Fruit fly (Drosophila melanogaster) whole organism, embryonic: ENCODE measurements around the gene Alg11.
A peak's percentile ranks its signal among the peaks of the same experiment; 100 is the strongest.

Experiments
- CG10321 ChIP-seq: fragments of 200-800 bp; sonication (Bioruptor generic); IDR thresholded peaks from 2 replicates; pipeline ENCODE4 v1.3.6; 2022; ENCODE audit warnings: missing biosample characterization, missing genetic modification characterization
- CG11695 ChIP-seq: fragments of 200-800 bp; sonication (Bioruptor generic); IDR thresholded peaks from 3 replicates; pipeline ENCODE4 v1.3.6; 2022; ENCODE audit warnings: missing biosample characterization, missing genetic modification characterization
- CG14710 ChIP-seq: fragments of 200-800 bp; sonication (Bioruptor generic); optimal IDR thresholded peaks from 3 replicates; lab custom pipeline; 2019; ENCODE audit warnings: missing biosample characterization, mild to moderate bottlenecking, missing genetic modification characterization, moderate library complexity
- CG15479 ChIP-seq: fragments of 200-800 bp; sonication (Bioruptor generic); optimal IDR thresholded peaks from 3 replicates; lab custom pipeline; 2019; ENCODE audit warnings: missing biosample characterization, mild to moderate bottlenecking, missing genetic modification characterization, moderate library complexity
- CG15696 ChIP-seq: fragments of 200-800 bp; sonication (Bioruptor generic); optimal IDR thresholded peaks from 2 replicates; lab custom pipeline; 2019; ENCODE audit warnings: missing biosample characterization, mild to moderate bottlenecking, missing genetic modification characterization, moderate library complexity
- CG1602 ChIP-seq: fragments of 200-800 bp; sonication (Bioruptor generic); optimal IDR thresholded peaks from 3 replicates; lab custom pipeline; 2016; ENCODE audit warnings: missing biosample characterization, missing genetic modification characterization
- CG16815 ChIP-seq: fragments of 200-800 bp; sonication (Bioruptor generic); optimal IDR thresholded peaks from 3 replicates; lab custom pipeline; 2017; ENCODE audit warnings: missing biosample characterization, mild to moderate bottlenecking, missing genetic modification characterization
- CG18262 ChIP-seq: fragments of 200-800 bp; optimal IDR thresholded peaks from 3 replicates; lab custom pipeline; 2019; ENCODE audit warnings: missing biosample characterization, mild to moderate bottlenecking, missing genetic modification characterization, moderate library complexity
- CG1832 ChIP-seq: fragments of 200-800 bp; sonication (Bioruptor generic); optimal IDR thresholded peaks from 2 replicates; lab custom pipeline; 2017; ENCODE audit warnings: missing biosample characterization, mild to moderate bottlenecking, missing genetic modification characterization, inconsistent platforms
- CG2712 ChIP-seq: fragments of 200-800 bp; optimal IDR thresholded peaks from 3 replicates; lab custom pipeline; 2019; ENCODE audit warnings: missing biosample characterization, mild to moderate bottlenecking, missing genetic modification characterization, moderate library complexity
- CG32772 ChIP-seq: fragments of 200-800 bp; sonication (Bioruptor generic); IDR thresholded peaks from 2 replicates; pipeline ENCODE4 v1.3.6; 2022; ENCODE audit warnings: missing biosample characterization, missing genetic modification characterization
- CG33213 ChIP-seq: fragments of 200-800 bp; sonication (Bioruptor generic); optimal IDR thresholded peaks from 3 replicates; lab custom pipeline; 2016; ENCODE audit warnings: missing biosample characterization, missing genetic modification characterization
- CG34224 ChIP-seq: fragments of 200-800 bp; sonication (Bioruptor generic); IDR thresholded peaks from 3 replicates; pipeline ENCODE4 v1.3.6; 2022; ENCODE audit warnings: missing biosample characterization, missing genetic modification characterization; ENCODE audit not compliant: partially characterized antibody
- CG43689 ChIP-seq: fragments of 200-800 bp; sonication (Bioruptor generic); IDR thresholded peaks from 2 replicates; pipeline ENCODE4 v1.3.6; 2022; ENCODE audit warnings: missing biosample characterization, missing genetic modification characterization
- CG4707 ChIP-seq: fragments of 200-800 bp; sonication (Bioruptor generic); optimal IDR thresholded peaks from 2 replicates; lab custom pipeline; 2018; ENCODE audit warnings: missing biosample characterization, mild to moderate bottlenecking, missing genetic modification characterization, moderate library complexity
- CG6272 ChIP-seq: fragments of 200-800 bp; sonication (Bioruptor generic); IDR thresholded peaks from 2 replicates; pipeline ENCODE4 v1.3.6; 2022; ENCODE audit warnings: missing biosample characterization, missing genetic modification characterization
- CG6813 ChIP-seq: fragments of 200-800 bp; sonication (Bioruptor generic); optimal IDR thresholded peaks from 2 replicates; lab custom pipeline; 2017; ENCODE audit warnings: missing biosample characterization, missing genetic modification characterization, mild to moderate bottlenecking, moderate library complexity, missing genetic modification reagents
- CG8478 ChIP-seq: fragments of >200 bp; optimal IDR thresholded peaks from 2 replicates; lab custom pipeline; 2018
- Dref ChIP-seq: fragments of 200-800 bp; sonication (Bioruptor generic); IDR thresholded peaks from 2 replicates; pipeline ENCODE4 v1.3.6; 2022; ENCODE audit warnings: missing biosample characterization, missing genetic modification characterization
- Elba2 ChIP-seq: fragments of 200-800 bp; sonication (Bioruptor generic); optimal IDR thresholded peaks from 3 replicates; lab custom pipeline; 2016; ENCODE audit warnings: missing biosample characterization, missing genetic modification characterization
- Hey ChIP-seq: fragments of 200-800 bp; sonication (Bioruptor generic); optimal IDR thresholded peaks from 3 replicates; lab custom pipeline; 2018; ENCODE audit warnings: missing biosample characterization, mild to moderate bottlenecking, missing genetic modification characterization
- Kr ChIP-seq: fragments of 200-800 bp; sonication (Bioruptor generic); optimal IDR thresholded peaks from 2 replicates; lab custom pipeline; 2017; ENCODE audit warnings: missing biosample characterization, mild to moderate bottlenecking, missing genetic modification characterization
- Med ChIP-seq: fragments of 200-800 bp; sonication (Bioruptor generic); peaks from one replicate; lab custom pipeline; 2016; ENCODE audit warnings: missing biosample characterization, missing genetic modification characterization, mild to moderate bottlenecking, inconsistent platforms, moderate library complexity
- Myb ChIP-seq: fragments of 200-800 bp; sonication (Bioruptor generic); optimal IDR thresholded peaks from 2 replicates; lab custom pipeline; 2016; ENCODE audit warnings: missing biosample characterization, missing genetic modification characterization
- Nf-YB ChIP-seq: fragments of 200-800 bp; sonication (Bioruptor generic); optimal IDR thresholded peaks from 3 replicates; lab custom pipeline; 2019; ENCODE audit warnings: missing biosample characterization, mild to moderate bottlenecking, missing genetic modification characterization, moderate library complexity
- Oli ChIP-seq: fragments of 200-800 bp; sonication (Bioruptor generic); optimal IDR thresholded peaks from 2 replicates; lab custom pipeline; 2018; ENCODE audit warnings: missing biosample characterization, mild to moderate bottlenecking, missing genetic modification characterization, moderate library complexity
- Stat92E ChIP-seq, 3 experiments: fragments of >200 bp in 2 of 3; fragments of 200-800 bp in 1 of 3; sonication (Bioruptor generic) in 1 of 3; optimal IDR thresholded peaks; 2 replicates each; lab custom pipeline; 2017 to 2019; ENCODE audit warnings: missing biosample characterization in 3 of 3, missing genetic modification characterization in 3 of 3, mild to moderate bottlenecking in 1 of 3, moderate library complexity in 1 of 3
- Trl ChIP-seq, 3 experiments: fragments of >200 bp in 2 of 3; fragments of 200-800 bp in 1 of 3; sonication (Bioruptor generic) in 1 of 3; optimal IDR thresholded peaks; 2 replicates in 1 of 3; 3 replicates in 2 of 3; lab custom pipeline; 2016 to 2017; ENCODE audit warnings: missing biosample characterization in 1 of 3, missing genetic modification characterization in 1 of 3
- Vsx1 ChIP-seq: fragments of 200-800 bp; sonication (Bioruptor generic); optimal IDR thresholded peaks from 2 replicates; lab custom pipeline; 2017; ENCODE audit warnings: missing biosample characterization, mild to moderate bottlenecking, missing genetic modification characterization, missing genetic modification reagents
- cad ChIP-seq: fragments of >200 bp; optimal IDR thresholded peaks from 2 replicates; lab custom pipeline; 2017; ENCODE audit warnings: missing biosample characterization, missing genetic modification characterization
- dmrt11E ChIP-seq: fragments of 200-800 bp; sonication (Bioruptor generic); optimal IDR thresholded peaks from 3 replicates; lab custom pipeline; 2018; ENCODE audit warnings: missing biosample characterization, mild to moderate bottlenecking, missing genetic modification characterization, moderate library complexity
- fd3F ChIP-seq: fragments of 200-800 bp; sonication (Bioruptor generic); optimal IDR thresholded peaks from 2 replicates; lab custom pipeline; 2018; ENCODE audit warnings: missing biosample characterization, mild to moderate bottlenecking, missing genetic modification characterization, moderate library complexity
- gem ChIP-seq: fragments of 200-800 bp; sonication (Bioruptor generic); optimal IDR thresholded peaks from 2 replicates; lab custom pipeline; 2019; ENCODE audit warnings: missing biosample characterization, mild to moderate bottlenecking, missing genetic modification characterization, moderate library complexity
- gro ChIP-seq: fragments of 200-800 bp; sonication (Bioruptor generic); optimal IDR thresholded peaks from 2 replicates; lab custom pipeline; 2016; ENCODE audit warnings: missing biosample characterization, missing genetic modification characterization
- hkb ChIP-seq, 2 experiments: fragments of 200-800 bp in 1 of 2; fragments of >200 bp in 1 of 2; sonication (Bioruptor generic) in 1 of 2; IDR thresholded peaks in 1 of 2; optimal IDR thresholded peaks in 1 of 2; 2 replicates each; pipeline versions ENCODE4 v1.3.6 to Lab custom; 2017 to 2022; ENCODE audit warnings: missing biosample characterization in 1 of 2, missing genetic modification characterization in 1 of 2
- lov ChIP-seq, 2 experiments: fragments of 200-800 bp in 1 of 2; fragments of >200 bp in 1 of 2; sonication (Bioruptor generic) in 1 of 2; IDR thresholded peaks in 1 of 2; optimal IDR thresholded peaks in 1 of 2; 2 replicates in 1 of 2; 3 replicates in 1 of 2; pipeline versions ENCODE4 v1.3.6 to Lab custom; 2017 to 2022; ENCODE audit warnings: missing biosample characterization in 1 of 2, missing genetic modification characterization in 1 of 2
- nerfin-1 ChIP-seq: fragments of 200-800 bp; sonication (Bioruptor generic); optimal IDR thresholded peaks from 3 replicates; lab custom pipeline; 2019; ENCODE audit warnings: missing biosample characterization, mild to moderate bottlenecking, missing genetic modification characterization, moderate library complexity
- nom ChIP-seq: fragments of 200-800 bp; sonication (Bioruptor generic); optimal IDR thresholded peaks from 2 replicates; lab custom pipeline; 2017; ENCODE audit warnings: missing biosample characterization, missing genetic modification characterization, mild to moderate bottlenecking, moderate library complexity, missing genetic modification reagents
- odd ChIP-seq: fragments of 200-800 bp; sonication (Bioruptor generic); optimal IDR thresholded peaks from 2 replicates; lab custom pipeline; 2017; ENCODE audit warnings: missing biosample characterization, mild to moderate bottlenecking, missing genetic modification characterization
- peb ChIP-seq: fragments of 200-800 bp; sonication (Bioruptor generic); IDR thresholded peaks from 2 replicates; pipeline ENCODE4 v1.3.6; 2022; ENCODE audit warnings: missing biosample characterization, missing genetic modification characterization
- psq ChIP-seq: fragments of 200-800 bp; sonication (Bioruptor generic); optimal IDR thresholded peaks from 2 replicates; lab custom pipeline; 2017; ENCODE audit warnings: missing biosample characterization, missing genetic modification characterization
- ranshi ChIP-seq: fragments of 200-800 bp; sonication (Bioruptor generic); IDR thresholded peaks from 2 replicates; pipeline ENCODE4 v1.3.6; 2022; ENCODE audit warnings: missing biosample characterization, missing genetic modification characterization
- sens ChIP-seq: fragments of 200-800 bp; sonication (Bioruptor generic); peaks from one replicate; lab custom pipeline; 2016; ENCODE audit warnings: missing biosample characterization, missing genetic modification characterization
- seq ChIP-seq: fragments of 200-800 bp; sonication (Bioruptor generic); IDR thresholded peaks from 2 replicates; pipeline ENCODE4 v1.3.6; 2022; ENCODE audit warnings: missing biosample characterization, missing genetic modification characterization
- sisA ChIP-seq: fragments of 200-800 bp; sonication (Bioruptor generic); IDR thresholded peaks from 2 replicates; pipeline ENCODE4 v1.3.6; 2022; ENCODE audit warnings: missing biosample characterization, missing genetic modification characterization
- sna ChIP-seq: fragments of 200-800 bp; sonication (Bioruptor generic); IDR thresholded peaks from 2 replicates; pipeline ENCODE4 v1.3.6; 2022; ENCODE audit warnings: missing biosample characterization, missing genetic modification characterization; ENCODE audit not compliant: partially characterized antibody
- tio ChIP-seq: fragments of 200-800 bp; sonication (Bioruptor generic); optimal IDR thresholded peaks from 2 replicates; lab custom pipeline; 2017; ENCODE audit warnings: missing biosample characterization, missing genetic modification characterization, inconsistent platforms
- vvl ChIP-seq: fragments of 200-800 bp; sonication (Bioruptor generic); IDR thresholded peaks from 2 replicates; pipeline ENCODE4 v1.3.6; 2022; ENCODE audit warnings: missing biosample characterization, missing genetic modification characterization
- yki ChIP-seq: fragments of >200 bp; optimal IDR thresholded peaks from 3 replicates; lab custom pipeline; 2018

Gene Alg11

dm6 chr3L:21584683-21585082 lies 40.9 kb upstream of the Alg11 start (continued):
- TF ChIP-seq CG43689 (GFP tag; lab: Robert Waterston, UW) (no peak), vvl (GFP tag; lab: Robert Waterston, UW) (peak; percentile 68), CG15479 (GFP tag; lab: Kevin White, UChicago) (no peak), Elba2 (GFP tag; lab: Kevin White, UChicago) (peak; percentile 39), odd (GFP tag; lab: Kevin White, UChicago) (peak; percentile 1), Vsx1 (GFP tag; lab: Kevin White, UChicago) (no peak), yki (peak; percentile 89), CG4707 (GFP tag; lab: Kevin White, UChicago) (peak; percentile 20), sna (GFP tag; lab: Robert Waterston, UW) (peak; percentile 66; the same call in 1 of the 2 replicates), CG10321 (GFP tag; lab: Robert Waterston, UW) (peak; percentile 78), peb (GFP tag; lab: Robert Waterston, UW) (0 out of 2 replicates have a peak, but pooled peaks have one; percentile 17), nom (GFP tag; lab: Kevin White, UChicago) (peak; percentile 35), CG1832 (peak; percentile 97), Hey (tag; lab: Kevin White, UChicago) (peak; percentile 5), hkb (optimal IDR thresholded peaks at IDR 0.05; lab: Kevin White, UChicago) (no peak), hkb (GFP tag; IDR thresholded peaks at IDR 0.05; lab: Robert Waterston, UW) (0 out of 2 replicates have a peak, but pooled peaks have one; percentile 21), fd3F (GFP tag; lab: Kevin White, UChicago) (no peak), Nf-YB (GFP tag; lab: Kevin White, UChicago) (peak; percentile 94), Med (peak; percentile 85), ranshi (GFP tag; lab: Robert Waterston, UW) (no peak), CG18262 (tag; lab: Kevin White, UChicago) (no peak), CG6813 (GFP tag; lab: Kevin White, UChicago) (peak; percentile 5), seq (GFP tag; lab: Robert Waterston, UW) (peak; percentile 91), cad (GFP tag; lab: Kevin White, UChicago) (peak; percentile 1), lov (optimal IDR thresholded peaks at IDR 0.05; lab: Kevin White, UChicago) (no peak), lov (GFP tag; IDR thresholded peaks at IDR 0.05; lab: Robert Waterston, UW) (0 out of 3 replicates have a peak, but pooled peaks have one; percentile 21), psq (GFP tag; lab: Kevin White, UChicago) (no peak), CG16815 (GFP tag; lab: Kevin White, UChicago) (no peak), CG34224 (GFP tag; lab: Robert Waterston, UW) (peak; percentile 55; the same call in 1 of the 3 replicates), Dref (GFP tag; lab: Robert Waterston, UW) (no peak), Stat92E (GFP tag; optimal IDR thresholded peaks at IDR 0.05; lab: Kevin White, UChicago) (peak in 1 of 3 experiments; percentile 40)

DNA sequence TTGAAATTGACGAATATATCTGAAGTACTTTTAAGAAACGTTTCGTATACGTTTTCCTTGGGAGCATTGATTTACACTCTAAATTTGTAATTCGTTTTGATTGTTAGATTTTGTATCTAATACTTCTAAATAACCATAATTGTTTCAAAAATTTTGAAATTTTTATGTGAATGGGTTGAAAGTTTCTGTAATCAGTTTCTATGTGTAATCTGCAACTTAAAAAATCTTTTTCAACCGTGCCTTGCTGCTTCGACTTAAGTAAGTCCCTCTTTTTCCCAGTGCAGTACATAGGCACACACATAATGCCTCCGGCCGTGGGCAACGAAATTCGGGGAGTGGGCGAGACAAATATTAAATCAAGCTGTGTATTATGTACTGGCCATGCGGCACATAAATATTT lies 40.2 kb upstream of the Alg11 start:
- TF ChIP-seq ranshi (GFP tag; lab: Robert Waterston, UW), result 0 out of 2 replicates have a peak, but pooled peaks have one; percentile 20
- peak; percentile 35 for TF ChIP-seq CG14710
- TF ChIP-seq CG6272 (GFP tag; lab: Robert Waterston, UW), result no peak
- peak; percentile 29 for TF ChIP-seq tio
- TF ChIP-seq nerfin-1 (tag; lab: Kevin White, UChicago), result no peak
- no peak for TF ChIP-seq CG8478 (lab: Kevin White, UChicago)
- peak; percentile 15; the same call in 1 of the 2 replicates for TF ChIP-seq sisA (GFP tag; lab: Robert Waterston, UW)
- peak; percentile 26 for TF ChIP-seq Oli
- peak; percentile 44 for TF ChIP-seq CG2712 (tag; lab: Kevin White, UChicago)
- TF ChIP-seq CG32772 (GFP tag; lab: Robert Waterston, UW), result no peak
- peak; percentile 25 for TF ChIP-seq CG33213 (GFP tag; lab: Kevin White, UChicago)
- TF ChIP-seq CG1602 (GFP tag; lab: Kevin White, UChicago), result peak; percentile 19
- TF ChIP-seq CG15696 (tag; lab: Kevin White, UChicago), result peak; percentile 19
- no peak for TF ChIP-seq Kr
- TF ChIP-seq Trl (optimal IDR thresholded peaks at IDR 0.05; lab: Kevin White, UChicago), result no peak
- no peak for TF ChIP-seq Trl (GFP tag; optimal IDR thresholded peaks at IDR 0.05; lab: Kevin White, UChicago)
- TF ChIP-seq Myb (GFP tag; lab: Kevin White, UChicago), result no peak
- peak; percentile 40 for TF ChIP-seq gem (tag; lab: Kevin White, UChicago)
- no peak for TF ChIP-seq gro (GFP tag; lab: Kevin White, UChicago)
- no peak for TF ChIP-seq CG11695 (GFP tag; lab: Robert Waterston, UW)
- TF ChIP-seq sens, result peak; percentile 75
- peak; percentile 50 for TF ChIP-seq dmrt11E (tag; lab: Kevin White, UChicago)
